Fruit fly (Drosophila melanogaster): ENCODE data around the gene Pex16.

Pex16 gene

DNA sequence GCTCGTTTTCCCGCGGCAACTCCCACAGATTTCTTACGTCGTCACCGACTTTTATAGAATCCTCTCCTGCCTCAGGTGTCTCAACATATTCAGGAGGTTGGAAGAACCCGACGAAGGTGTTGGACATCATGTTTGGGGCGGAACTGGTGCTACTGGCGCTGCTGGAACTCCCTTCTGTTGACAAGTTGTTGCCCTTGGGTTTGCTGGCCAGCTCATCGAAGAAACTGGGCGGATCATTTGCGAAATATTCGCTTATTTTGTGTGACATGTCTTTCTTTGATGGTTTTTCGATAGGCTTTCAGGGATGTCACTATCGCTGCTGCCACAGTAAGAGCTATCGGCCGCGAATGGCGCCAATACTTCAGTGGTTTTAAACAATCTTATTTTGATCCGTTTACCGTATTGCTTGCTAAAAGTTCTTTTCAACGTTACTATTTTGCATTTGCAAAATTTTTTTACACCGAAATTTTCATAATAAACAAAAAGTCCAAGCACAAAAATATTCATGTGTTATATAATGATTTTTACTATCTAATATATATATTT, 9.8 kb upstream of the Pex16 start, which contains the start of gene CG11396:
TSS of gene CG11396 (minus strand) at position 303 of the 546 bp plus-strand sequence.
- no peak for TF ChIP-seq CG4318 (GFP tag; optimal IDR thresholded peaks at IDR 0.05)
- no peak for TF ChIP-seq salr (GFP tag; optimal IDR thresholded peaks at IDR 0.05)
- TF ChIP-seq achi (GFP tag; optimal IDR thresholded peaks at IDR 0.05): peak; percentile 52
- TF ChIP-seq Sox14 (GFP tag; optimal IDR thresholded peaks at IDR 0.05): peak; percentile 62
- peak; percentile 45 for TF ChIP-seq Eip78C (GFP tag)
- no peak for TF ChIP-seq acj6 (GFP tag; optimal IDR thresholded peaks at IDR 0.05)
- TF ChIP-seq Smox (GFP tag; optimal IDR thresholded peaks at IDR 0.05): no peak
- TF ChIP-seq ss (GFP tag; optimal IDR thresholded peaks at IDR 0.05): no peak
- TF ChIP-seq esn (GFP tag; optimal IDR thresholded peaks at IDR 0.05): peak; percentile 39
- TF ChIP-seq CG1621 (tag; optimal IDR thresholded peaks at IDR 0.05): no peak
- TF ChIP-seq CG11294 (GFP tag; IDR thresholded peaks at IDR 0.05): no peak

DNA sequence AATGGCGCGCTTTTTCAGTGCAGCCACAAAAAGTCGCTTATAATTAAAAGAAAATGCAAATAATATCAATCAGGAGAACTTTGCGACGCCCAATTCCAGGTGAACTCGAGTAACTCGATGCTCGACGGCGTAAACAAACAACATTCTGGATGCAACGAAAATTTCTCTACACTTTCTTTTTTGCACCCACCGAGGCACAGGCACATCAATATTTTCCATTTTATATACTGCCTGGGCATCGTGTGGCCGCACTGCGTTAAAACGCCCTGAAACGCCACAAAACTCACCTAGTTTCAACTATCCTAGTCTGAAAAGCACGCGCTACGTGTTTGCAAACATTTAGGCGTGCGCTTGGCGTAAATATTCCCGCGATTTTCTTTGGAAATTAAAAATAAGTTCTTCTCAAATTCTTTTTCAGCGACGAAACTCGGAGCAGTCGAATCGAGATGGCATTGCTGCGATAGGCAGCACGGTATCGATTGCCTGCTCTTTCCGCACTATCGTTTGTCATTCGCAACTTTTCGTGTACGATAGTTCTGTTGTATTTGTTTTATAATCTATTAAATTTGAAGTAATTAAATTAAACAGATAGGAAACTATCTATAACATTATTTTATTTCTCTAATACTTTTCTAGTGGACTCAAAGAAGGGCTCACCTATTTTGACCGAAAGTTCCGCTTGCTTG, 7.8 kb upstream of the Pex16 start, which contains the start of gene Pcif1:
TSS of gene Pcif1 (minus strand) at position 456 of the 686 bp plus-strand sequence.
- no peak for TF ChIP-seq CG16779 (tag; optimal IDR thresholded peaks at IDR 0.05)
- peak; percentile 36 for TF ChIP-seq Sox102F (GFP tag; optimal IDR thresholded peaks at IDR 0.05)
- TF ChIP-seq Hr38 (GFP tag; optimal IDR thresholded peaks at IDR 0.05): no peak
- TF ChIP-seq cyc (GFP tag; optimal IDR thresholded peaks at IDR 0.05): no peak
- peak; percentile 31 for TF ChIP-seq topi (GFP tag; optimal IDR thresholded peaks at IDR 0.05)
- no peak for TF ChIP-seq CG11294 (GFP tag; IDR thresholded peaks at IDR 0.05)
- peak; percentile 14 for TF ChIP-seq Sox14 (GFP tag; optimal IDR thresholded peaks at IDR 0.05)
- no peak for TF ChIP-seq Ets21C (GFP tag; optimal IDR thresholded peaks at IDR 0.05)
- TF ChIP-seq CG3919 (GFP tag; optimal IDR thresholded peaks at IDR 0.05): no peak
- TF ChIP-seq CG10669 (GFP tag; optimal IDR thresholded peaks at IDR 0.05): no peak
- peak; percentile 67 for TF ChIP-seq fkh (GFP tag; optimal IDR thresholded peaks at IDR 0.05)
- TF ChIP-seq Eip75B (GFP tag; optimal IDR thresholded peaks at IDR 0.05): no peak
- no peak for TF ChIP-seq CG4318 (GFP tag; optimal IDR thresholded peaks at IDR 0.05)
- no peak for TF ChIP-seq Lpt (GFP tag; optimal IDR thresholded peaks at IDR 0.05)
- peak; percentile 28 for TF ChIP-seq lz (GFP tag; optimal IDR thresholded peaks at IDR 0.05)
- TF ChIP-seq Eip78C (GFP tag): peak; percentile 40
- no peak for TF ChIP-seq CG32006 (GFP tag; optimal IDR thresholded peaks at IDR 0.05)
- TF ChIP-seq dsx (GFP tag; optimal IDR thresholded peaks at IDR 0.05; ENCODE audit: poor library complexity, severe bottlenecking): no peak
- no peak for TF ChIP-seq Gug (GFP tag; IDR thresholded peaks at IDR 0.05)
- TF ChIP-seq esn (GFP tag; optimal IDR thresholded peaks at IDR 0.05): peak; percentile 52
- no peak for TF ChIP-seq acj6 (GFP tag; optimal IDR thresholded peaks at IDR 0.05)
- no peak for TF ChIP-seq CG8319 (GFP tag; optimal IDR thresholded peaks at IDR 0.05)
- TF ChIP-seq CG6163 (GFP tag; IDR thresholded peaks at IDR 0.05): no peak
- peak; percentile 13 for TF ChIP-seq achi (GFP tag; optimal IDR thresholded peaks at IDR 0.05)

dm6 chr3L:20784812-20785671, 7.0 kb upstream of the Pex16 start:
- TF ChIP-seq fd85E (GFP tag; optimal IDR thresholded peaks at IDR 0.05) (no peak), CG6276 (GFP tag; optimal IDR thresholded peaks at IDR 0.05) (peak; percentile 36), dsx (GFP tag; optimal IDR thresholded peaks at IDR 0.05; ENCODE audit: poor library complexity, severe bottlenecking) (peak; percentile 11), Hr4 (GFP tag; optimal IDR thresholded peaks at IDR 0.05) (peak; percentile 69), Sox15 (GFP tag; optimal IDR thresholded peaks at IDR 0.05) (no peak), CG8119 (GFP tag; IDR thresholded peaks at IDR 0.05) (peak; percentile 30; the same call in 2 of the 3 replicates), CG8319 (GFP tag; optimal IDR thresholded peaks at IDR 0.05) (no peak), CG3919 (GFP tag; optimal IDR thresholded peaks at IDR 0.05) (peak; percentile 2), CG16779 (tag; optimal IDR thresholded peaks at IDR 0.05) (no peak), Eip75B (GFP tag; optimal IDR thresholded peaks at IDR 0.05) (peak; percentile 28), CG11762 (GFP tag; optimal IDR thresholded peaks at IDR 0.05; ENCODE audit: insufficient read depth) (peak; percentile 5), CG6792 (GFP tag; optimal IDR thresholded peaks at IDR 0.05) (no peak), CG4318 (GFP tag; optimal IDR thresholded peaks at IDR 0.05) (no peak), Met (GFP tag; optimal IDR thresholded peaks at IDR 0.05) (peak; percentile 55), CG15336 (GFP tag; IDR thresholded peaks at IDR 0.05) (peak; percentile 56), CG11294 (GFP tag; IDR thresholded peaks at IDR 0.05) (no peak), CG32006 (GFP tag; optimal IDR thresholded peaks at IDR 0.05) (peak; percentile 68), CG10669 (GFP tag; optimal IDR thresholded peaks at IDR 0.05) (no peak), Blimp-1 (GFP tag; optimal IDR thresholded peaks at IDR 0.05) (peak; percentile 44), CG8632 (GFP tag; optimal IDR thresholded peaks at IDR 0.05) (peak; percentile 30), CG1621 (tag; optimal IDR thresholded peaks at IDR 0.05) (no peak), dac (GFP tag; optimal IDR thresholded peaks at IDR 0.05) (no peak), Hr39 (GFP tag; optimal IDR thresholded peaks at IDR 0.05) (peak; percentile 41), svp (GFP tag) (peak; percentile 59), salr (GFP tag; optimal IDR thresholded peaks at IDR 0.05) (peak in 1 of 2 experiments; percentile 54)

All from whole organism, prepupa.